Fruit fly (Drosophila melanogaster) whole organism, embryonic: ENCODE measurements around the gene mldr.

Experiments
- ATbp ChIP-seq: fragments of 200-800 bp; sonication (Bioruptor generic); optimal IDR thresholded peaks from 2 replicates; lab custom pipeline; 2017; ENCODE audit warnings: missing biosample characterization, mild to moderate bottlenecking, missing genetic modification characterization, missing genetic modification reagents
- Awh ChIP-seq: fragments of 200-800 bp; sonication (Bioruptor generic); IDR thresholded peaks from 2 replicates; pipeline ENCODE4, ENCODE4 v1.3.6; 2022; ENCODE audit warnings: missing biosample characterization, missing genetic modification characterization
- CG1024 ChIP-seq: fragments of 200-800 bp; sonication (Bioruptor generic); IDR thresholded peaks from 2 replicates; pipeline ENCODE4 v1.3.6; 2022; ENCODE audit warnings: missing biosample characterization, missing genetic modification characterization
- CG10543 ChIP-seq: fragments of 200-800 bp; sonication (Bioruptor generic); optimal IDR thresholded peaks from 3 replicates; lab custom pipeline; 2017; ENCODE audit warnings: missing biosample characterization, mild to moderate bottlenecking, missing genetic modification characterization, moderate library complexity
- CG10979 ChIP-seq: fragments of 200-800 bp; sonication (Bioruptor generic); optimal IDR thresholded peaks from 2 replicates; lab custom pipeline; 2018; ENCODE audit warnings: missing biosample characterization, mild to moderate bottlenecking, missing genetic modification characterization, moderate library complexity
- CG11696 ChIP-seq: fragments of 200-800 bp; sonication (Bioruptor generic); IDR thresholded peaks from 2 replicates; pipeline ENCODE4 v1.3.6; 2022; ENCODE audit warnings: missing biosample characterization, missing genetic modification characterization
- CG12071 ChIP-seq: fragments of 200-800 bp; sonication (Bioruptor generic); optimal IDR thresholded peaks from 3 replicates; lab custom pipeline; 2018; ENCODE audit warnings: missing biosample characterization, mild to moderate bottlenecking, missing genetic modification characterization
- CG13296 ChIP-seq: fragments of 200-800 bp; sonication (Bioruptor generic); optimal IDR thresholded peaks from 3 replicates; lab custom pipeline; 2018; ENCODE audit warnings: missing biosample characterization, mild to moderate bottlenecking, missing genetic modification characterization
- CG14965 ChIP-seq: fragments of 200-800 bp; sonication (Bioruptor generic); optimal IDR thresholded peaks from 2 replicates; lab custom pipeline; 2016; ENCODE audit warnings: missing biosample characterization, missing genetic modification characterization, borderline replicate concordance
- CG2678 ChIP-seq: fragments of 200-800 bp; sonication (Bioruptor generic); optimal IDR thresholded peaks from 3 replicates; lab custom pipeline; 2019; ENCODE audit warnings: missing biosample characterization, mild to moderate bottlenecking, missing genetic modification characterization, moderate library complexity
- CG2875 ChIP-seq: fragments of 200-800 bp; sonication (Bioruptor generic); optimal IDR thresholded peaks from 2 replicates; lab custom pipeline; 2017; ENCODE audit warnings: missing biosample characterization, mild to moderate bottlenecking, missing genetic modification characterization, missing genetic modification reagents
- CG3281 ChIP-seq: fragments of 200-800 bp; sonication (Bioruptor generic); optimal IDR thresholded peaks from 3 replicates; lab custom pipeline; 2017; ENCODE audit warnings: missing biosample characterization, mild to moderate bottlenecking, missing genetic modification characterization
- CG3407 ChIP-seq: fragments of 200-800 bp; sonication (Bioruptor generic); optimal IDR thresholded peaks from 2 replicates; lab custom pipeline; 2018; ENCODE audit warnings: missing biosample characterization, mild to moderate bottlenecking, missing genetic modification characterization
- CG6813 ChIP-seq: fragments of 200-800 bp; sonication (Bioruptor generic); optimal IDR thresholded peaks from 2 replicates; lab custom pipeline; 2017; ENCODE audit warnings: missing biosample characterization, missing genetic modification characterization, mild to moderate bottlenecking, moderate library complexity, missing genetic modification reagents
- CG7987 ChIP-seq: fragments of 200-800 bp; sonication (Bioruptor generic); optimal IDR thresholded peaks from 2 replicates; lab custom pipeline; 2018; ENCODE audit warnings: missing biosample characterization, mild to moderate bottlenecking, missing genetic modification characterization, moderate library complexity
- CTCF ChIP-seq: fragments of 200-800 bp; sonication (Bioruptor generic); optimal IDR thresholded peaks from 2 replicates; lab custom pipeline; 2017; ENCODE audit warnings: missing biosample characterization, mild to moderate bottlenecking, missing genetic modification characterization, moderate library complexity
- CrebB ChIP-seq: fragments of 200-800 bp; sonication (Bioruptor generic); optimal IDR thresholded peaks from 3 replicates; lab custom pipeline; 2018; ENCODE audit warnings: missing biosample characterization, mild to moderate bottlenecking, missing genetic modification characterization
- D19B ChIP-seq: fragments of 200-800 bp; sonication (Bioruptor generic); optimal IDR thresholded peaks from 2 replicates; lab custom pipeline; 2017; ENCODE audit warnings: missing biosample characterization, mild to moderate bottlenecking, missing genetic modification characterization
- Fer1 ChIP-seq: fragments of 200-800 bp; sonication (Bioruptor generic); optimal IDR thresholded peaks from 2 replicates; lab custom pipeline; 2017; ENCODE audit warnings: missing biosample characterization, mild to moderate bottlenecking, missing genetic modification characterization
- H2.0 ChIP-seq: fragments of 200-800 bp; sonication (Bioruptor generic); IDR thresholded peaks from 2 replicates; pipeline ENCODE4 v1.3.6; 2022; ENCODE audit warnings: missing biosample characterization, missing genetic modification characterization
- HHEX ChIP-seq: fragments of 200-800 bp; sonication (Bioruptor generic); optimal IDR thresholded peaks from 3 replicates; lab custom pipeline; 2017; ENCODE audit warnings: missing biosample characterization, mild to moderate bottlenecking, missing genetic modification characterization, missing genetic modification reagents
- Hmr ChIP-seq: fragments of 200-800 bp; sonication (Bioruptor generic); optimal IDR thresholded peaks from 3 replicates; lab custom pipeline; 2017; ENCODE audit warnings: mild to moderate bottlenecking, missing biosample characterization, missing genetic modification reagents, missing genetic modification characterization
- Med ChIP-seq: fragments of 200-800 bp; sonication (Bioruptor generic); peaks from one replicate; lab custom pipeline; 2016; ENCODE audit warnings: missing biosample characterization, missing genetic modification characterization, mild to moderate bottlenecking, inconsistent platforms, moderate library complexity
- Mrtf ChIP-seq: fragments of 200-800 bp; sonication (Bioruptor generic); IDR thresholded peaks from 3 replicates; pipeline ENCODE4 v1.3.6; 2022; ENCODE audit warnings: missing biosample characterization, missing genetic modification characterization
- Sox102F ChIP-seq: fragments of 200-800 bp; sonication (Bioruptor generic); optimal IDR thresholded peaks from 2 replicates; lab custom pipeline; 2018; ENCODE audit warnings: missing biosample characterization, mild to moderate bottlenecking, missing genetic modification characterization, moderate library complexity
- bsh ChIP-seq, 2 experiments: fragments of 200-800 bp; sonication (Bioruptor generic); optimal IDR thresholded peaks; 2 replicates each; lab custom pipeline; 2017 to 2018; ENCODE audit warnings: mild to moderate bottlenecking in 2 of 2, missing biosample characterization in 2 of 2, missing genetic modification characterization in 2 of 2, moderate library complexity in 1 of 2
- cg ChIP-seq: fragments of 200-800 bp; sonication (Bioruptor generic); optimal IDR thresholded peaks from 3 replicates; lab custom pipeline; 2019; ENCODE audit warnings: missing biosample characterization, mild to moderate bottlenecking, missing genetic modification characterization, moderate library complexity
- chinmo ChIP-seq: fragments of 200-800 bp; sonication (Bioruptor generic); IDR thresholded peaks from 4 replicates; pipeline ENCODE4 v1.3.6; 2022; ENCODE audit warnings: missing biosample characterization, missing genetic modification characterization; ENCODE audit not compliant: partially characterized antibody
- ci ChIP-seq: fragments of 200-800 bp; sonication (Bioruptor generic); IDR thresholded peaks from 3 replicates; pipeline ENCODE4 v1.3.6; 2022; ENCODE audit warnings: missing biosample characterization, missing genetic modification characterization
- cwo ChIP-seq: fragments of 200-800 bp; sonication (Bioruptor generic); optimal IDR thresholded peaks from 3 replicates; lab custom pipeline; 2017; ENCODE audit warnings: missing biosample characterization, missing genetic modification characterization, mild to moderate bottlenecking, moderate library complexity, missing genetic modification reagents
- danr ChIP-seq: fragments of 200-800 bp; sonication (Bioruptor generic); IDR thresholded peaks from 2 replicates; pipeline ENCODE4 v1.3.6; 2022; ENCODE audit warnings: missing biosample characterization, missing genetic modification characterization
- dpn ChIP-seq, 2 experiments: fragments of 200-800 bp; sonication (Bioruptor generic); optimal IDR thresholded peaks; 3 replicates each; lab custom pipeline; 2016; ENCODE audit warnings: missing biosample characterization in 2 of 2, missing genetic modification characterization in 2 of 2
- esg ChIP-seq: fragments of 200-800 bp; sonication (Bioruptor generic); conservative IDR thresholded peaks from 2 replicates; pipeline ENCODE4 v1.3.6; 2022; ENCODE audit warnings: missing biosample characterization, missing genetic modification characterization
- fd102C ChIP-seq: fragments of 200-800 bp; sonication (Bioruptor generic); optimal IDR thresholded peaks from 2 replicates; lab custom pipeline; 2018; ENCODE audit warnings: missing biosample characterization, mild to moderate bottlenecking, missing genetic modification characterization, moderate library complexity
- fd3F ChIP-seq: fragments of 200-800 bp; sonication (Bioruptor generic); optimal IDR thresholded peaks from 2 replicates; lab custom pipeline; 2018; ENCODE audit warnings: missing biosample characterization, mild to moderate bottlenecking, missing genetic modification characterization, moderate library complexity
- her ChIP-seq: fragments of 200-800 bp; sonication (Bioruptor generic); optimal IDR thresholded peaks from 2 replicates; lab custom pipeline; 2016; ENCODE audit warnings: missing biosample characterization, missing genetic modification characterization
- lab ChIP-seq: fragments of 200-800 bp; sonication (Bioruptor generic); optimal IDR thresholded peaks from 3 replicates; lab custom pipeline; 2017; ENCODE audit warnings: missing biosample characterization, missing genetic modification characterization, mild to moderate bottlenecking, moderate library complexity, missing genetic modification reagents
- mirr ChIP-seq: fragments of 200-800 bp; sonication (Bioruptor generic); optimal IDR thresholded peaks from 3 replicates; lab custom pipeline; 2018; ENCODE audit warnings: missing biosample characterization, mild to moderate bottlenecking, missing genetic modification characterization
- oc ChIP-seq: fragments of 200-800 bp; sonication (Bioruptor generic); optimal IDR thresholded peaks from 2 replicates; lab custom pipeline; 2018; ENCODE audit warnings: missing biosample characterization, mild to moderate bottlenecking, missing genetic modification characterization, moderate library complexity
- salm ChIP-seq: fragments of 200-800 bp; sonication (Bioruptor generic); optimal IDR thresholded peaks from 2 replicates; lab custom pipeline; 2018; ENCODE audit warnings: missing biosample characterization, mild to moderate bottlenecking, missing genetic modification characterization
- sens ChIP-seq: fragments of 200-800 bp; sonication (Bioruptor generic); peaks from one replicate; lab custom pipeline; 2016; ENCODE audit warnings: missing biosample characterization, missing genetic modification characterization
- sima ChIP-seq: fragments of 200-800 bp; sonication (Bioruptor generic); optimal IDR thresholded peaks from 2 replicates; lab custom pipeline; 2016; ENCODE audit warnings: missing biosample characterization, missing genetic modification characterization
- sna ChIP-seq: fragments of 200-800 bp; sonication (Bioruptor generic); IDR thresholded peaks from 2 replicates; pipeline ENCODE4 v1.3.6; 2022; ENCODE audit warnings: missing biosample characterization, missing genetic modification characterization; ENCODE audit not compliant: partially characterized antibody
- tna ChIP-seq: fragments of 200-800 bp; sonication (Bioruptor generic); IDR thresholded peaks from 2 replicates; pipeline ENCODE4 v1.3.6; 2022; ENCODE audit warnings: missing biosample characterization, missing genetic modification characterization; ENCODE audit not compliant: partially characterized antibody
- tx ChIP-seq: fragments of 200-800 bp; sonication (Bioruptor generic); optimal IDR thresholded peaks from 2 replicates; lab custom pipeline; 2016; ENCODE audit warnings: missing biosample characterization, missing genetic modification characterization
- vnd ChIP-seq: fragments of 200-800 bp; sonication (Bioruptor generic); IDR thresholded peaks from 3 replicates; pipeline ENCODE4 v1.3.6; 2022; ENCODE audit warnings: missing biosample characterization, missing genetic modification characterization; ENCODE audit not compliant: partially characterized antibody
- zen ChIP-seq: fragments of 200-800 bp; sonication (Bioruptor generic); optimal IDR thresholded peaks from 3 replicates; lab custom pipeline; 2018; ENCODE audit warnings: missing biosample characterization, mild to moderate bottlenecking, missing genetic modification characterization, moderate library complexity

The mldr gene

dm6 chrX:6252897-6253540 is 38.1 kb upstream of the mldr start (continued):
- no peak for TF ChIP-seq tx
- peak; percentile 70 for TF ChIP-seq mirr
- TF ChIP-seq ci (GFP tag; lab: Robert Waterston, UW) = 0 out of 3 replicates have a peak, but pooled peaks have one; percentile 12
- 0 out of 3 replicates have a peak, but pooled peaks have one; percentile 15 for TF ChIP-seq vnd (GFP tag; lab: Robert Waterston, UW)
- TF ChIP-seq Mrtf = no peak
- TF ChIP-seq cwo = peak; percentile 1
- no peak for TF ChIP-seq dpn (GFP tag; optimal IDR thresholded peaks at IDR 0.05; lab: Kevin White, UChicago)
- no peak for TF ChIP-seq Awh (GFP tag; lab: Robert Waterston, UW)
- peak; percentile 87 for TF ChIP-seq D19B (GFP tag; lab: Kevin White, UChicago)
- peak; percentile 5 for TF ChIP-seq Med (GFP tag; lab: Kevin White, UChicago)
- no peak for TF ChIP-seq esg (GFP tag; lab: Robert Waterston, UW)
- TF ChIP-seq, all 482 proteins: peak for 13

- peak; percentile 12 for TF ChIP-seq Sox102F
- TF ChIP-seq CG10543 (GFP tag; lab: Kevin White, UChicago) = peak; percentile 16
- peak; percentile 16 for TF ChIP-seq CG12071 (GFP tag; lab: Kevin White, UChicago)
- peak; percentile 16 for TF ChIP-seq fd3F (GFP tag; lab: Kevin White, UChicago)
- peak; percentile 20 for TF ChIP-seq CG2678 (tag; lab: Kevin White, UChicago)
- 0 out of 2 replicates have a peak, but pooled peaks have one; percentile 11 for TF ChIP-seq CG1024 (GFP tag; lab: Robert Waterston, UW)
- TF ChIP-seq CG13296 = peak; percentile 13
- peak; percentile 20 for TF ChIP-seq Hmr (GFP tag; lab: Kevin White, UChicago)
- no peak for TF ChIP-seq her (GFP tag; lab: Kevin White, UChicago)
- TF ChIP-seq CrebB (tag; lab: Kevin White, UChicago) = peak; percentile 8
- TF ChIP-seq tna (GFP tag; lab: Robert Waterston, UW) = no peak
- peak; percentile 40 for TF ChIP-seq cg (GFP tag; lab: Kevin White, UChicago)
- peak; percentile 83 for TF ChIP-seq sens (GFP tag; lab: Kevin White, UChicago)
- TF ChIP-seq salm = peak; percentile 27
- peak; percentile 81 for TF ChIP-seq Med (GFP tag; lab: Kevin White, UChicago)
- 0 out of 4 replicates have a peak, but pooled peaks have one; percentile 38 for TF ChIP-seq chinmo (GFP tag; lab: Robert Waterston, UW)
- no peak for TF ChIP-seq danr
- TF ChIP-seq CTCF = peak; percentile 90
- TF ChIP-seq ATbp = peak; percentile 54
- TF ChIP-seq CG3407 (GFP tag; lab: Kevin White, UChicago) = peak; percentile 6
- peak; percentile 6 for TF ChIP-seq CG2875 (GFP tag; lab: Kevin White, UChicago)
- TF ChIP-seq CG7987 (GFP tag; lab: Kevin White, UChicago) = peak; percentile 11
- TF ChIP-seq HHEX = peak; percentile 44
- TF ChIP-seq H2.0 (GFP tag; lab: Robert Waterston, UW) = no peak
- TF ChIP-seq CG3281 (GFP tag; lab: Kevin White, UChicago) = peak; percentile 5
- TF ChIP-seq CG6813 (GFP tag; lab: Kevin White, UChicago) = peak; percentile 8
- TF ChIP-seq Fer1 = peak; percentile 0
- TF ChIP-seq fd102C = no peak
- TF ChIP-seq CG14965 (GFP tag; lab: Kevin White, UChicago) = peak; percentile 91
- TF ChIP-seq oc (tag; lab: Kevin White, UChicago) = no peak
- 0 out of 3 replicates have a peak, but pooled peaks have one; percentile 27 for TF ChIP-seq ci (GFP tag; lab: Robert Waterston, UW)
- peak; percentile 7 for TF ChIP-seq lab (GFP tag; lab: Kevin White, UChicago)
- TF ChIP-seq bsh (GFP tag; optimal IDR thresholded peaks at IDR 0.05; lab: Kevin White, UChicago) = peak in 1 of 2 experiments; percentile 19
- TF ChIP-seq sima (GFP tag; lab: Kevin White, UChicago) = no peak
- TF ChIP-seq CG11696 = 0 out of 2 replicates have a peak, but pooled peaks have one; percentile 49
- peak; percentile 79 for TF ChIP-seq CG10979
- no peak for TF ChIP-seq sna (GFP tag; lab: Robert Waterston, UW)
- TF ChIP-seq zen = peak; percentile 57
Observed at dm6 chrX:6253701-6254100, 37.4 kb upstream of the mldr start.
